Worm (Caenorhabditis elegans) whole organism, L1 larva: ENCODE results near the gene mrp-8.

Experiments
- ama-1 ChIP-seq: fragments of 150-350 bp; optimal IDR thresholded peaks from 2 replicates; lab custom pipeline; 2014
- ceh-82 ChIP-seq, 3 experiments: fragments of 150-350 bp in 1 of 3; sonication (generic microtip) in 2 of 3; optimal IDR thresholded peaks; 2 replicates each; lab custom pipeline; 2014 to 2017; ENCODE audit warnings: missing biosample characterization in 3 of 3, missing genetic modification characterization in 3 of 3
- ceh-88 ChIP-seq: fragments of 200-800 bp; sonication (Bioruptor generic); IDR thresholded peaks from 2 replicates; pipeline ENCODE4 v1.3.6; 2022; ENCODE audit warnings: missing genetic modification characterization, missing compliant biosample characterization
- dsc-1 ChIP-seq: sonication (generic microtip); optimal IDR thresholded peaks from 2 replicates; lab custom pipeline; 2016; ENCODE audit warnings: mild to moderate bottlenecking, missing genetic modification characterization, missing compliant biosample characterization
- efl-1 ChIP-seq, 4 experiments: fragments of 150-350 bp; optimal IDR thresholded peaks in 3 of 4; peaks in 1 of 4; 1 replicate in 1 of 4; 2 replicates in 3 of 4; lab custom pipeline; 2014; ENCODE audit warnings: missing biosample characterization in 2 of 4, missing genetic modification characterization in 2 of 4, missing genetic modification reagents in 2 of 4
- efl-3 ChIP-seq: fragments of 200-800 bp; sonication (Bioruptor generic); optimal IDR thresholded peaks from 2 replicates; lab custom pipeline; 2018; ENCODE audit warnings: mild to moderate bottlenecking, missing genetic modification characterization, missing compliant biosample characterization
- egl-13 ChIP-seq: sonication (generic microtip); optimal IDR thresholded peaks from 2 replicates; lab custom pipeline; 2016; ENCODE audit warnings: missing genotype, missing genetic modification reagents, missing genetic modification characterization, missing compliant biosample characterization
- egl-27 ChIP-seq, 2 experiments: fragments of 150-350 bp in 1 of 2; sonication (generic microtip); optimal IDR thresholded peaks; 3 replicates each; lab custom pipeline; 2017 to 2018; ENCODE audit warnings: missing biosample characterization in 2 of 2, missing genetic modification characterization in 2 of 2, missing genetic modification reagents in 2 of 2
- elt-2 ChIP-seq: sonication (generic microtip); optimal IDR thresholded peaks from 2 replicates; lab custom pipeline; 2016; ENCODE audit warnings: missing genetic modification characterization, mild to moderate bottlenecking, inconsistent platforms, missing compliant biosample characterization, missing genetic modification reagents
- fkh-10 ChIP-seq: sonication (generic microtip); optimal IDR thresholded peaks from 2 replicates; lab custom pipeline; 2017; ENCODE audit warnings: missing biosample characterization, missing genetic modification reagents, missing genetic modification characterization
- fkh-8 ChIP-seq: sonication (generic microtip); optimal IDR thresholded peaks from 2 replicates; lab custom pipeline; 2016; ENCODE audit warnings: mild to moderate bottlenecking, missing genetic modification characterization, missing compliant biosample characterization
- fos-1 ChIP-seq: fragments of 150-350 bp; optimal IDR thresholded peaks from 2 replicates; lab custom pipeline; 2014; ENCODE audit warnings: missing biosample characterization, missing genetic modification characterization
- grh-1 ChIP-seq: fragments of 200-800 bp; sonication (Bioruptor generic); IDR thresholded peaks from 2 replicates; pipeline ENCODE4 v1.3.6; 2022; ENCODE audit warnings: missing genetic modification reagents, missing genetic modification characterization, missing compliant biosample characterization
- hlh-4 ChIP-seq: sonication (generic microtip); optimal IDR thresholded peaks from 2 replicates; lab custom pipeline; 2016; ENCODE audit warnings: mild to moderate bottlenecking, missing genetic modification characterization, missing compliant biosample characterization
- irx-1 ChIP-seq: sonication (generic microtip); optimal IDR thresholded peaks from 2 replicates; lab custom pipeline; 2016; ENCODE audit warnings: missing genetic modification characterization, missing compliant biosample characterization
- isw-1 ChIP-seq: fragments of 200-800 bp; sonication (Bioruptor generic); IDR thresholded peaks from 2 replicates; pipeline ENCODE4 v1.3.6; 2022; ENCODE audit warnings: missing genetic modification characterization, missing compliant biosample characterization
- jun-1 ChIP-seq: fragments of 150-350 bp; optimal IDR thresholded peaks from 2 replicates; lab custom pipeline; 2014; ENCODE audit warnings: missing biosample characterization, missing genetic modification reagents, missing genetic modification characterization
- lin-14 ChIP-seq: fragments of 200-800 bp; sonication (Bioruptor generic); optimal IDR thresholded peaks from 2 replicates; lab custom pipeline; 2018; ENCODE audit warnings: mild to moderate bottlenecking, missing genetic modification characterization, moderate library complexity, missing compliant biosample characterization
- lin-35 ChIP-seq, 2 experiments: fragments of 150-350 bp; optimal IDR thresholded peaks; 2 replicates each; lab custom pipeline; 2014; ENCODE audit warnings: missing biosample characterization in 2 of 2, missing genetic modification characterization in 2 of 2, missing genetic modification reagents in 2 of 2
- lin-39 ChIP-seq: fragments of 150-350 bp; optimal IDR thresholded peaks from 2 replicates; lab custom pipeline; 2014; ENCODE audit warnings: missing biosample characterization, missing genetic modification reagents, missing genetic modification characterization
- lir-3 ChIP-seq: sonication (generic microtip); optimal IDR thresholded peaks from 2 replicates; lab custom pipeline; 2016; ENCODE audit warnings: mild to moderate bottlenecking, missing genetic modification characterization, moderate library complexity, missing compliant biosample characterization; ENCODE audit not compliant: poor library complexity
- mab-9 ChIP-seq: fragments of 200-800 bp; sonication (Bioruptor generic); IDR thresholded peaks from 2 replicates; pipeline ENCODE4 v1.3.6; 2022; ENCODE audit warnings: missing genetic modification reagents, missing genetic modification characterization, missing compliant biosample characterization
- mdl-1 ChIP-seq, 2 experiments: fragments of 150-350 bp; optimal IDR thresholded peaks; 2 replicates each; lab custom pipeline; 2014 to 2017; ENCODE audit warnings: missing biosample characterization in 2 of 2, missing genetic modification characterization in 2 of 2, inconsistent platforms in 1 of 2
- mef-2 ChIP-seq: fragments of 150-350 bp; optimal IDR thresholded peaks from 2 replicates; lab custom pipeline; 2014; ENCODE audit warnings: missing biosample characterization, missing genetic modification characterization
- nhr-11 ChIP-seq: fragments of 150-350 bp; optimal IDR thresholded peaks from 2 replicates; lab custom pipeline; 2014; ENCODE audit warnings: missing biosample characterization, missing genetic modification characterization
- nhr-12 ChIP-seq: sonication (generic microtip); optimal IDR thresholded peaks from 2 replicates; lab custom pipeline; 2017; ENCODE audit warnings: missing biosample characterization, missing genetic modification characterization
- nhr-19 ChIP-seq: fragments of 200-800 bp; sonication (Bioruptor generic); conservative IDR thresholded peaks from 2 replicates; pipeline ENCODE4 v1.3.6; 2022; ENCODE audit warnings: missing genetic modification characterization, missing compliant biosample characterization
- nhr-71 ChIP-seq: sonication (generic microtip); optimal IDR thresholded peaks from 2 replicates; lab custom pipeline; 2016; ENCODE audit warnings: mild to moderate bottlenecking, missing genetic modification characterization, moderate library complexity, missing compliant biosample characterization
- nhr-76 ChIP-seq: sonication (generic microtip); optimal IDR thresholded peaks from 2 replicates; lab custom pipeline; 2017; ENCODE audit warnings: missing biosample characterization, missing genetic modification characterization
- nhr-77 ChIP-seq: fragments of 150-350 bp; optimal IDR thresholded peaks from 2 replicates; lab custom pipeline; 2014; ENCODE audit warnings: missing biosample characterization, missing genetic modification characterization
- nhr-85 ChIP-seq: sonication (generic microtip); peaks from one replicate; lab custom pipeline; 2016; ENCODE audit warnings: missing genetic modification characterization, inconsistent platforms, missing compliant biosample characterization
- nhr-90 ChIP-seq: sonication (generic microtip); optimal IDR thresholded peaks from 2 replicates; lab custom pipeline; 2016; ENCODE audit warnings: mild to moderate bottlenecking, missing genetic modification characterization, missing compliant biosample characterization; ENCODE audit not compliant: poor library complexity
- pax-3 ChIP-seq: fragments of 200-800 bp; sonication (Bioruptor generic); optimal IDR thresholded peaks from 2 replicates; lab custom pipeline; 2018; ENCODE audit warnings: mild to moderate bottlenecking, missing genetic modification characterization, moderate library complexity, missing compliant biosample characterization
- pqm-1 ChIP-seq: sonication (generic microtip); optimal IDR thresholded peaks from 3 replicates; lab custom pipeline; 2017; ENCODE audit warnings: missing biosample characterization, missing genetic modification characterization
- rnt-1 ChIP-seq: sonication (generic microtip); optimal IDR thresholded peaks from 2 replicates; lab custom pipeline; 2016; ENCODE audit warnings: mild to moderate bottlenecking, missing genetic modification characterization, moderate library complexity, missing compliant biosample characterization
- sptf-1 ChIP-seq: fragments of 150-350 bp; optimal IDR thresholded peaks from 2 replicates; lab custom pipeline; 2014; ENCODE audit warnings: missing biosample characterization, missing genetic modification characterization
- sup-37 ChIP-seq: fragments of 200-800 bp; sonication (Bioruptor generic); optimal IDR thresholded peaks from 2 replicates; lab custom pipeline; 2018; ENCODE audit warnings: mild to moderate bottlenecking, missing genetic modification characterization, missing compliant biosample characterization
- tbx-2 ChIP-seq: sonication (generic microtip); optimal IDR thresholded peaks from 2 replicates; lab custom pipeline; 2016; ENCODE audit warnings: missing genetic modification characterization, missing compliant biosample characterization
- unc-30 ChIP-seq: sonication (generic microtip); optimal IDR thresholded peaks from 2 replicates; lab custom pipeline; 2017; ENCODE audit warnings: missing biosample characterization, missing genetic modification characterization
- unc-98 ChIP-seq: fragments of 200-800 bp; sonication (Bioruptor generic); IDR thresholded peaks from 2 replicates; pipeline ENCODE4 v1.3.6; 2022; ENCODE audit warnings: missing genetic modification characterization, missing compliant biosample characterization
- xbp-1 ChIP-seq: sonication (generic microtip); optimal IDR thresholded peaks from 2 replicates; lab custom pipeline; 2016; ENCODE audit warnings: missing genetic modification characterization, missing compliant biosample characterization
- zip-4 ChIP-seq: fragments of 200-800 bp; sonication (Bioruptor generic); optimal IDR thresholded peaks from 2 replicates; lab custom pipeline; 2018; ENCODE audit warnings: mild to moderate bottlenecking, missing genetic modification characterization, moderate library complexity, missing compliant biosample characterization

The mrp-8 gene

DNA sequence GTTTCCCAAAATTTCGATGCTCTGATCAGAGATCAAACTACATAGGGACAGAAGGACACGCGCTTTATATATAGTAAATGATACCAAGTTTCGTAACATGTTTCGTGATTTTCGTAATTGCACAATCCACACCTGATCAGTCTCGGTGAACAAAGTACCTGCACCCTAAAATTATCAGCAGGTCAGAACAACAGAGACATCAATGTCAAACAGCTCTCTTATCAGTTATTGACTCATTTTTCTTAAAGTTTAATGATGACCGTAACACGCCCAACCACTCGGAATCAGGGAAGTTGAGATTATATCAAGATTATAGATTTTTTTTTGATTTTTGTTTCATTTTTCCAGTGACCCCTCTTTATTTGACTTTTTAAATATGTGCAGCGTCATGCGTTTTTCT is 14.5 kb upstream of the mrp-8 start:
- TF ChIP-seq lin-35 (GFP tag; optimal IDR thresholded peaks at IDR 0.05; lab: Kevin White, UChicago): peak in 1 of 2 experiments; percentile 30
- TF ChIP-seq nhr-12 (tag; lab: Kevin White, UChicago): no peak
- no peak for TF ChIP-seq sptf-1 (tag; lab: Kevin White, UChicago)
- TF ChIP-seq xbp-1 (tag; lab: Kevin White, UChicago): no peak
- TF ChIP-seq mef-2: no peak
- no peak for TF ChIP-seq mab-9 (GFP tag; lab: Robert Waterston, UW)
- peak; percentile 16 for TF ChIP-seq pax-3
- no peak for TF ChIP-seq egl-27 (tag; optimal IDR thresholded peaks at IDR 0.05; lab: Kevin White, UChicago)
- TF ChIP-seq lin-14 (GFP tag; lab: Kevin White, UChicago): no peak
- no peak for TF ChIP-seq rnt-1 (tag; lab: Kevin White, UChicago)
- no peak for TF ChIP-seq fkh-10 (GFP tag; lab: Kevin White, UChicago)
- peak; percentile 15 for TF ChIP-seq nhr-71 (tag; lab: Kevin White, UChicago)
- no peak for TF ChIP-seq irx-1 (tag; lab: Kevin White, UChicago)
- no peak for TF ChIP-seq mdl-1 (tag; optimal IDR thresholded peaks at IDR 0.05; lab: Kevin White, UChicago)
- TF ChIP-seq hlh-4 (tag; lab: Kevin White, UChicago): no peak
- no peak for TF ChIP-seq tbx-2 (tag; lab: Kevin White, UChicago)
- TF ChIP-seq dsc-1 (tag; lab: Kevin White, UChicago): no peak
- TF ChIP-seq sup-37: no peak
- TF ChIP-seq pqm-1 (tag; lab: Kevin White, UChicago): peak; percentile 64
- TF ChIP-seq nhr-85 (tag; lab: Kevin White, UChicago): no peak
- no peak for TF ChIP-seq nhr-11
- TF ChIP-seq efl-3 (GFP tag; lab: Kevin White, UChicago): no peak
- no peak for TF ChIP-seq lir-3 (tag; lab: Kevin White, UChicago)
- peak; percentile 47 for TF ChIP-seq jun-1
- TF ChIP-seq efl-1 (optimal IDR thresholded peaks at IDR 0.05; lab: Kevin White, UChicago): no peak
- peak in 1 of 2 experiments; percentile 76 for TF ChIP-seq efl-1 (GFP tag; optimal IDR thresholded peaks at IDR 0.05 in 1 of 2; lab: Kevin White, UChicago)
- TF ChIP-seq ama-1 (lab: Kevin White, UChicago): no peak
- no peak for TF ChIP-seq ceh-82 (tag; optimal IDR thresholded peaks at IDR 0.05; lab: Kevin White, UChicago)
- peak; percentile 86 for TF ChIP-seq elt-2 (tag; lab: Kevin White, UChicago)
- no peak for TF ChIP-seq isw-1
- TF ChIP-seq fos-1: no peak
- TF ChIP-seq nhr-77 (tag; lab: Kevin White, UChicago): no peak
- no peak for TF ChIP-seq lin-39 (tag; lab: Kevin White, UChicago)
- no peak for TF ChIP-seq egl-13 (tag; lab: Kevin White, UChicago)
- TF ChIP-seq, all 84 proteins: peak for 7

DNA sequence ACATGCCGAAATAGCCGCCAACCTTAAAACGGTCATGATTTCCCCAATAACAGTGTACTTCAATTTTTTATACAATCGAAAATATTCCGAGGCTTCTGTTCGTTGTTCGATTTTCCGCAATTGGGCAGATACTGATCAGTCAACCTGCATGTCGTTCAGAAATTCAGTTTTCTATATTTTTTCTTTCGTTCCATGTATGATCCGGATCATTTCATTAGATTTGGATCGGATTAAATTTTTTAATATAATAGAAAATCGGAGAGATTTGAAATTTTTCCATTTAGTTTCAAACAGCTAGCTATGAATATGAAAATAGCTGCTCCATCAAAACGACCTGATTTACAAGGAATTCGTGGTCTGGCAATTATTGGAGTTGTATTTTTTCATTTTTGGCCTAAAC is 12.2 kb upstream of the mrp-8 start, which contains the start of gene Y75B8A.37:
Gene Y75B8A.37, plus strand, starts transcription at position 301 of the 400 bp plus-strand sequence.
- no peak for TF ChIP-seq elt-2 (tag; lab: Kevin White, UChicago)
- no peak for TF ChIP-seq hlh-4 (tag; lab: Kevin White, UChicago)
- no peak for TF ChIP-seq nhr-77 (tag; lab: Kevin White, UChicago)
- no peak for TF ChIP-seq nhr-90
- no peak for TF ChIP-seq unc-30 (tag; lab: Kevin White, UChicago)

DNA sequence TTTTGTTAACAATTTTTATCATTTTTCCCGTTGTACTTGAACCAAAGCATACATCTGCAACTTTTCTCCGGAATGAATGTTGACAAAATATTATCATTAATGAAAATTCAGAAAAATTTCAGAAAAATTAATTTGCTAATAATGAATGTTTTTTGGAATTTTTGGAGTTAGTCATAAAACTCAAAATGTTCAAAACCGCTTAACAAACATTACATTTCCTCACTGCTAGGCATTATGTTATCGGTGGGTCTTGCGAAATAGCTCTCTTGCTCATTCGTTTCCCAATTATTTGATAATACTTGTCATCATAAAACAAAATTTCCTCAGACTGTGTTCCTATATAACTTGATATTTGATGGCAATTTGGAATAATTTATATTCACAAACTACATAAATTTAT is 9.9 kb upstream of the mrp-8 start, which contains the start of gene Y75B8A.39:
Gene Y75B8A.39, plus strand, starts transcription at position 301 of the 400 bp plus-strand sequence.
- TF ChIP-seq grh-1 (no peak), nhr-11 (no peak), nhr-76 (tag; lab: Kevin White, UChicago) (no peak), unc-98 (GFP tag; lab: Robert Waterston, UW) (no peak), zip-4 (GFP tag; lab: Kevin White, UChicago) (no peak), nhr-19 (GFP tag; lab: Robert Waterston, UW) (no peak), ceh-88 (GFP tag; lab: Robert Waterston, UW) (no peak), dsc-1 (tag; lab: Kevin White, UChicago) (no peak), fkh-8 (no peak), nhr-12 (tag; lab: Kevin White, UChicago) (no peak)
